Worm (Caenorhabditis elegans) whole organism, dauer: ENCODE results near the gene Y17D7C.6.

Experiments
- unc-62 ChIP-seq: sonication (generic microtip); optimal IDR thresholded peaks from 2 replicates; lab custom pipeline; 2017; ENCODE audit warnings: missing biosample characterization, missing genetic modification reagents, missing genetic modification characterization

The Y17D7C.6 gene

DNA sequence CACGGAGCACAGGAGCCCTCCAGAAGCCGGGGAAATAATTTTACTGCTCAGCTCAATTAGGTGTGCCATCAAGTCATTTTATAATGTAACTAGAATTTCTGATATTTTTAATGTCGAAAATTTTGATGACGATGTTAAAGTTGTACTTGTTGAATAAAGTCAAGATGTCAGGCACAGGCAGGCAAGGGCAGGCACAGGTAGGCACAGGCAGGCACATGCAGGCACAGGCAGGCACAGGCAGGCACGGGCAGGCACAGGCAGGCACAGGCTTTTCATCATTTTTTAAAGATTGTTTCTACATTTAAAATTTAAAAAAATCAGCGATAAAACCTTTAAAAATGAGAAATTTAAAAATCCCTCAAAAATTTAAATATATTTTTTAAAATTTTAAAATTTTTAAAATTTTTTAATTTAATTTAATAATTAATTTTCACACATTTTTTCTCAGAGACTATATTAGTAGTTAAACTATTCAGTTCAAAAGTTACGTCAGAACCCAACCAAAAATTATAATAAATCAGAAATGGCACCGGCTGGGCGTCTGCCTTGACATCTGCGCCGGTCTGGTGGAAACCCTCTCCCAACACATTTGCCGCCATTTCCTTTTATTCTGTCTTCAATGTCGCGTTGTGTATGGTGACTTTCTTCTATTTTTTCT is at the start of gene Y17D7C.6:
Y17D7C.6 (plus strand) TSS at position 608 of the 658 bp plus-strand sequence.
- no peak for TF ChIP-seq unc-62 (GFP tag; lab: Kevin White, UChicago)

DNA sequence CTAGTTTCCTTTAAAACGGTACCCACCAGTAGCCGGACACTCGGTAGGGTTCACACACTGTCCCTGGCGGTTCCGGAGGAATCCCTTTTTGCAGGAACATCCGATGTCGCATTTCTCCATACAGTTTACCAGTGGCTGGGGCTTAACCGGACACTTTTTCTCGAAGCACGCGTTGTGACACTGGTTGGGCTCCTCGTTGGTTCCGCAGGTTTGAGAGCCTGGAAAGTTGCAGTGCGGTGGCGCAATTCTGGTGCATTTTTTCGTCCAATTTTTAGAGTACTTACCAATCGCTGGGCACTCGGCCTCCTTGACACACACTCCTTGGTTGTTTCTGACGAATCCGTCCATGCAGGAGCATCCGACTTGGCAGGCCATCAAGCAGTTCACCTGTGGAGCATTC is 47.3 kb upstream of the Y17D7C.6 start:
- TF ChIP-seq unc-62 (GFP tag; lab: Kevin White, UChicago), result no peak

DNA sequence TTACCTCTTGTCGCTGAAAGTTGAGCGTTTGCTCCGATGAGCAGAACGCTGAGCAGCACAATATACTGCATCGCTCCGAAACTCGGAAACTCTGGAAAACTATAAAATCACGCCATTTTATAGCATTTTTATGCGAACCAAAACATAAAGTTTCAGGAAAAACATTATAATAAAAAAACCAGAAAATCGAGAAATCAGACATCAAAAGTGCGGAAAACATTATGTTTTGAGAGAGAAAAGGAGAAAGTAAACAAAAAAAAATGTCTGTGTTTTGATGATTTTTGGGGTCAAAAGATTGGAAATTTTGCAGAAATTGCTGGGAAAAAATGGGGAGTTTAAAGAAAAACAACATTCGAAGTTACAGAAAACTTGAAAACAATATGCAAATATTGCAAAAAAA is 45.6 kb upstream of the Y17D7C.6 start, which contains the start of gene Y69H2.3:
Y69H2.3 (minus strand) TSS at position 101 of the 400 bp plus-strand sequence.
- TF ChIP-seq unc-62 (GFP tag; lab: Kevin White, UChicago), result no peak

DNA sequence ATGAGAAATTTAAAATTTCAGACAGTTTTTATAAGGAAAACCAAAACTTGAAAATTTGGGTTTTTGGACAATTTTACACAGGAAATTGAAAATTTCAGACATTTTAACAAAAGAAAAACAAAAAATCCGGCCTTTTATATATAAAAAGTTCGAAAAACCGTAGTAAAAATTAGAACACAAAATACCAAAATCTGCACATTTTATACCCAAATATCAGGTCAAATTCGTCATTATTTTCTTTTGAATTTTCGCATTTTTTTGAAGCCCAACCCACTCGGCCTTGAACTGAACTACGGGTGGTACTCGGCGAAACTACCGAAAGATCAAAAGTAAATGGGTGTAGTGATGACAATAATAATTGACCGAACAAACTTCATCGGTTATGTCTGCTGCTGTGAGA is 42.4 kb upstream of the Y17D7C.6 start:
- TF ChIP-seq unc-62 (GFP tag; lab: Kevin White, UChicago), result no peak

DNA sequence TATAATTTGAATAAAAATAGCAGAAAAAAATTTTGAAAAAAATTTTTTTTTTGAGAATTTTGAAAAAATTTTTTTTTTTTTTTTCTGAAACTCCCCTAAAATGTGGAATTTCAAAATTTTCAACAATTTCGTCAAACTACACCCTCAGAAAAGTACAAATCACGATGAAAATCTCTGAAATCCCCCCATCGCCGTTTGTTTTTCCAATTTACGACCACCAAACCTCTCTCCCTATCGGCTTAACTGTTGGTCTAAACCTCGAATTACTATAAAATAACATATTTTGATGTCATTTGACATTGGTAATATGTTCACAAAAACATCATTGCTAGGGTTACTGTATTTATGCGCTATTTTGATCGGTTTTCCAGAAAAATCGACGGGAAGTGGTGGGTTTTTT is 39.6 kb upstream of the Y17D7C.6 start, which contains the start of gene Y69H2.10:
Y69H2.10 (plus strand) TSS at position 301 of the 400 bp plus-strand sequence.
- no peak for TF ChIP-seq unc-62 (GFP tag; lab: Kevin White, UChicago)

DNA sequence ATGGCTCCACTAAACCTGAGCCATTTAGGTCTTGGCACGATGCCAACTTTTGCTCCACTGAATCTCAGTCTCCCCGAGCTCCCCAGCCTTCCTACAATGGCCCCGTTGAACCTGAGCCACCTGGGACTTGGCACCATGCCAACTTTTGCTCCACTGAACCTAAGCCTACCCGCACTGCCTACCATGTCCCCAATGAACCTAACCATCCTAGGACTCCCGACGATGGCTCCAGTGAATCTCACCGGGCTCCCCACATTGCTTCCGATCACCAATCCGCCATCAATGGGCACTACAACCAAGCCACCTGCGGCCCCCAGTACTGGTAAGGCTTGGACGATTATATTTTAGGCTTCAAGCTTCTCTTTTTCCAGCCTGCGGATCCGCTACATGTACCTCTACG is 37.8 kb upstream of the Y17D7C.6 start:
- TF ChIP-seq unc-62 (GFP tag; lab: Kevin White, UChicago), result no peak

DNA sequence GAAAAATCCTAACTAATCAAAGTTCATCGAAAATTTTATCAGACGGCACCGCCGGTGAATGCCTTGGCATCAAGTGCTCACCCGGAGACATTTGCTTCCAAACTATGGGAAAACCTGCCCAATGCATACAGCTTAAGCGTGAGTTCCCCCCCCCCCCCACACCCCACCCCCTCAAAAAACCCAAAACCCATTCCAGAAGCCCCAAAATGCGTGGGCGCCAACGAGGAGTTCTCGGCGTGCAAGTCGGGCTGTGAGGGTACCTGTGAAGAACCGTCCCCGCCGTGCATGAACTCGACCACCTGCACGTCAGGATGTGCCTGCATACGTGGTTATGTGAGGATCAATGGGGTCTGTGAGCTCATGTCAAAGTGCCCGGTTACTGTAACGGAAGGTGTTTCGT is 35.2 kb upstream of the Y17D7C.6 start:
- no peak for TF ChIP-seq unc-62 (GFP tag; lab: Kevin White, UChicago)

DNA sequence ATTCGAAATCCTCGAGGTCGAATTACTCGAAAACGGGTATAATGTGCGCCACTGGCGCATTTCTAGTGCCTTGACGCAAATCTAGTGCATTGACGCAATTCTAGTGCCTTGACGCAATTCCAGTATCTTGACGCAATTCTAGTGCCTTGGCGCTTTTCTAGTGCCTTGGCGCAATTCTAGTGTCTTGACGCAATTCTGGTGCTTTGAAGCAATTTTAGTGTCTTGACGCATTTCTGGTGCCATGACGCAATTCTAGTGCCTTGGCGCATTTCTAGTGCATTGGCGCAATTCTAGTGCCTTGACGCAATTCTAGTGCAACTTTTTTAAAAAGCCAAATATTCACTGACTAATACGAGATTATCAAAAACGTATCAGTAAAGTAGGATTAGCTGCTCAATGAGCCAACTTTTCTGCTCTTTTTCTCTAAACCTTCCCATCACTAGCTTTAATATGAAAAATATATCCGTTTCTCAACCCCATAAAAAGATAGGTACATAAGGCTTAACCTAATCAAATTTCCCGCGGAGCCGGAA is 25.1 kb upstream of the Y17D7C.6 start, which contains the start of gene Y69H2.17:
Y69H2.17 (plus strand) TSS at position 483 of the 533 bp plus-strand sequence.
- TF ChIP-seq unc-62 (GFP tag; lab: Kevin White, UChicago), result no peak

DNA sequence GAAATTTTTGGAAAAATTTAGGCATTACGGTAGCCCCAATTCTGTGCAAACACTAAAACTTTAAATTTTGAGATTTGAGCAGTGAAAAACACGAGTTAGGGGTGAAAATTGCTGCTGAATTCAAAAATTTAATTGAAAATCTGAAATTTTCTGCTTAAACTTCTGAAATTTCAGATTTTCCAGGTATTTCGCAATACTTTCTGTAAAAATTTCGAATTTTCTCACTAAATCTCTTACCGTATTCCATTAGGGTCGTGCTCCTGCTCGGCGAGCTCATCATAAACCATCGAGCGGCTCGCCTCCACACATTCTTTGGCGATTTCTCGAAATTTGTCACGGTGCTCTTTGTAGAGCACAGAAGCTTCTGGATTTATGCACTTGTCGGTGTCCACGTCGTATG is 22.2 kb upstream of the Y17D7C.6 start:
- no peak for TF ChIP-seq unc-62 (GFP tag; lab: Kevin White, UChicago)

DNA sequence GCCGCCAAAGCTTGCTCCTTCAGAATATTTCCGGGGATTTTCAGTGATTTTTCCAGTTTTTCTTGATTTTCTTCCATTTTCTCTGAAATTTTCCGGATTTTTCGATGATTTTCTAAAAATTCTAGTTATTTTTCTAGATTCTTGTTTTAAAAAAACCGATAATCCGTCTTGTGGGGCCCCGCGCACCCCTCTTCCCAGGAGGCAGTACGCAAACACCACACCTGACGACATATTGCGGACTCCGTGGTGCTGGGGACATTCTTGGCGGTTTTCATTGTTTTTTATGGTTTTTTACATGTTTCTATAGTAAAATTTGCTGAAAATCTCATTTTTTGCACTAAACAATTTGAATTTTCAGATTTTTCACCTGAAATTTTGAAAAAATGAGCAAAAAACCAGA is 19.9 kb upstream of the Y17D7C.6 start, which contains the start of the genes ubc-19 and Y69H2.7:
ubc-19 (minus strand) TSS at position 82 of the 400 bp plus-strand sequence.
Y69H2.7 (plus strand) TSS at position 309 of the 400 bp plus-strand sequence.
- TF ChIP-seq unc-62 (GFP tag; lab: Kevin White, UChicago), result no peak

DNA sequence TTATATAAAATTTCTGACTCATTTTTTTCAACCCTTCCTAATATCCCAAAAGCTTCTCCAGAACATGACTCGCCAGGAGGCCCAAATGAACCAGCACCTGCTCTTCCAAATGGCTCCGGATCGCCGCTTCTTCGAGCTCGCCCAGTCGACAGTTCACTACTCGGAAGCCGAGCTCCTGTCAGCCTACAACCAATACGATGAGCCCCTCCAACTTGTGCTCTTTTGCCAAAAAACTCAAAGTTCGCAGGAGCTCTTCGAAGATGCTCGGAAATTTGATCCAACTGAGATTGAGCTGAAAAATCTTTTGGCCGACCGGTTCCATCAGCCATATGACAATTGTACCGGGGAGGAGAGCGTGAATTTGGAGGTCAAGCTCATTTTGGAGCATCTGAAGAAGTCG is 14.1 kb upstream of the Y17D7C.6 start:
- TF ChIP-seq unc-62 (GFP tag; lab: Kevin White, UChicago), result no peak

DNA sequence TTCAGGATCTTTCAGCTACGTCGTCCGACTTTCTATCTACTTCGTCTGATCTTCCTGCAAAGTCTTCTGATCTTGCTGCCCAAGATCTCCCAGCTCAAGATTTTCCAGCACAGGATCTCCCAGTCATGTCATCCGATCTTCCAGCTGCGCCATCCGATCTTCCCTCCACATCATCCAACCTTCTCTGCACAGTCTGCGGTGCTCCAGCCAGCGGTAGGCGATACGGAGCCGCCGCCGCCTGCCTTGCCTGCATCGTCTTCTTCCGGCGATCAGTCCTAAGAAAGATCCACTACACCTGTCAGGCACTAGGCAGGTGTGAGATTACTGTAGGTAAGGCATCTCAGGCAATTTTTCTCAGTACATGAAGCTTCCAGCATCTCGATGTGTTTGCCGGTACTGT is 10.3 kb upstream of the Y17D7C.6 start, which contains the start of gene nhr-241:
nhr-241 (plus strand) TSS at position 126 of the 400 bp plus-strand sequence.
- no peak for TF ChIP-seq unc-62 (GFP tag; lab: Kevin White, UChicago)

DNA sequence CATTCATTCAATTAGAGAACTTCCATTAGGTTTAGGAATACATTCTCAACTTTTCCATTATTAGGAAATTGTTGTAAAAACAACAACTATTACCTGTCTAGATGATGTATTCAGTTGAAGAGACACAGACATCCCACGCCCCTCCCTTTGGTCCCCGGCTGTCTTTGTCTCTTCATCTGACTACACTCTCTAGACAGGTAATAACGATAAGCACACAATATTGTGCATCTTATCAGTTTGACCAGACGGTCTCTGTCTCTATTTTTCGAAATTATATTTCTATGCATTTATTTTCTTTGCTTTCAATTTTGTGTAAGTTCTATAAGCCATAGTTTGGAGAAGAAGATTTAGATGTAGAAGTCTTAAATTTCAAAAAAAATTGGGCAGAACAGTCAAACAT is 8.3 kb upstream of the Y17D7C.6 start, which contains the start of gene Y69H2.9:
Y69H2.9 (plus strand) TSS at position 233 of the 400 bp plus-strand sequence.
- TF ChIP-seq unc-62 (GFP tag; lab: Kevin White, UChicago), result no peak

DNA sequence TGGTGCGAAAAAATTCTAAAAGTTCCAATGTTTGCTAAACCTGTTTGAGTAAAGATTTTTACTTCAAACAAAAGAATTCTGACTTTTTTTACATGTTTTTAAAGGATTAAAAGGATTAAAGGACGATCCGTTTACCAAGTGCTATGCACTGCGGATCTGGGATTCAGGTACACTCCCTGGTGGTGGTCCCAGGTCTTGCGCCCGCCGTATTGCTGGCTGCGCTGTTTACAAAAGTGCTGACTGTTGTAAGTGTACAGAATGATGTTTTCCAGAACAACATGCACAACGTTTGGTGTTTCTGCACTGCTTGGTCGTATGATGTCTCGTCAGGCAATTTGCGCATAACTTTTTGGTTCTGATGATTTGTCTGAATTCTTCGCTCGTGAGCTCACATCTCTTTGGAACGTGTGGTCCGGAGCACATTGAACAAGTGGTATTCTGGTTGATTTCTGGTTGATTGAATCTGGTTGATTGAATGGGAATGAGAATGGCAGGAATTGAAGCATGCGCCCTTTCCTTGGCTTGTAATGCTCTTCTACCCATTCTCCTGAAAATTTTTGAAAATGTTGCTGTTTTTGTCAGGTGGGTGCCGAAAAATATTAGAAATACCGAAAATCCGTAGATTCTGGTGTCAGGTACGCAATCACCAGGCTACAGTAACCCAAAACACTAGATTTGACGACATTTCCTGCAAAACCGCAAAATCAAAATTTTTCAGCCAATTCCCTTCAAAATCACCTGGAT is 4.1 kb upstream of the Y17D7C.6 start:
- TF ChIP-seq unc-62 (GFP tag; lab: Kevin White, UChicago), result no peak

DNA sequence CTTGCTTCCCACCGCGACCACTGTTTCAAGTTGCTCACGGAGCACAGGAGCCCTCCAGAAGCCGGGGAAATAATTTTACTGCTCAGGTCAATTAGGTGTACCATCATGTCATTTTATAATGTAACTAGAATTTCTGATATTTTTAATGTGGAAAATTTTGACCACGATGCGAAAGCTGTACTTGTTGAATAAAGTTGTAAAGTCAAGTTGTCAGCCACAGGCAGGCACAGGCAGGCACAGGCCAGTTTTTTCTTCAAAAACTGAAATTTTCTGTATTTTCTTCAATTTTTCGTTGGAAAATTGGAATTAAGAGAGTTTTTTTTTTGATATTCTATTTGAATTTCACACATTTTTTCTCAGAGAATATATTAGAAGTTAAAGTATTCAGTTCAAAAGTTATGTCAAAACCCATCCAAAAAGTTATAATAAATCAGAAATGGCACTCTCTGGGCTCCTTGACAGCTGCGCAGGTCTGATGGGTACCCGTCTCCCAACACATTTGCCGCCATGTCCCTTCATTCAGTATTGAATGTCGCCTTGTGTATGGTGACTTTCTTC is 3.5 kb upstream of the Y17D7C.6 start, which contains the start of gene Y17D7C.1:
Y17D7C.1 (plus strand) TSS at position 508 of the 558 bp plus-strand sequence.
- no peak for TF ChIP-seq unc-62 (GFP tag; lab: Kevin White, UChicago)
